Worm (Caenorhabditis elegans): Measurements from ENCODE around the gene D1005.10.
A peak's percentile ranks its signal among the peaks of the same experiment; 100 is the strongest.

D1005.10 gene

ce11 chrX:1504529-1505080 lies 18.6 kb upstream of the D1005.10 start (continued):
- TF ChIP-seq mcd-1 (GFP tag; IDR thresholded peaks at IDR 0.05) (peak; percentile 5; the same call in 1 of the 2 replicates), lin-35 (GFP tag; optimal IDR thresholded peaks at IDR 0.05) (peak in 1 of 3 experiments; percentile 33), ceh-58 (GFP tag; IDR thresholded peaks at IDR 0.05) (no peak), nhr-27 (tag; optimal IDR thresholded peaks at IDR 0.05) (no peak), Y79H2A.3 (GFP tag; conservative IDR thresholded peaks at IDR 0.05) (no peak), snpc-4 (GFP tag; optimal IDR thresholded peaks at IDR 0.05) (no peak), snpc-4 (tag; optimal IDR thresholded peaks at IDR 0.05) (peak in 1 of 4 experiments; percentile 16), atf-7 (tag; optimal IDR thresholded peaks at IDR 0.05) (peak; percentile 58), dpl-1 (GFP tag; optimal IDR thresholded peaks at IDR 0.05) (no peak), hrde-1 (tag; optimal IDR thresholded peaks at IDR 0.05; ENCODE audit: borderline replicate concordance) (no peak), ama-1 (optimal IDR thresholded peaks at IDR 0.05) (peak; percentile 99), ama-1 (GFP tag; optimal IDR thresholded peaks at IDR 0.05) (no peak), Y53F4B.3 (GFP tag; IDR thresholded peaks at IDR 0.05) (no peak), sdz-38 (tag; optimal IDR thresholded peaks at IDR 0.05) (no peak), F33H1.4 (GFP tag; IDR thresholded peaks at IDR 0.05) (no peak), rec-8 (tag; optimal IDR thresholded peaks at IDR 0.05) (no peak), egl-44 (GFP tag; IDR thresholded peaks at IDR 0.05) (peak; percentile 62; the same call in 1 of the 2 replicates), ceh-91 (GFP tag; IDR thresholded peaks at IDR 0.05) (no peak), attf-5 (GFP tag; optimal IDR thresholded peaks at IDR 0.05) (peak; percentile 35), lsl-1 (GFP tag; optimal IDR thresholded peaks at IDR 0.05) (no peak), snpc-1.3 (tag; optimal IDR thresholded peaks at IDR 0.05; ENCODE audit: insufficient read depth) (no peak), B0261.1 (tag; optimal IDR thresholded peaks at IDR 0.05) (no peak), dox-1 (GFP tag; IDR thresholded peaks at IDR 0.05) (no peak), him-1 (tag; optimal IDR thresholded peaks at IDR 0.05) (no peak), repo-1 (tag; optimal IDR thresholded peaks at IDR 0.05) (peak; percentile 37), snpc-3.4 (tag; optimal IDR thresholded peaks at IDR 0.05) (no peak), attf-6 (GFP tag; IDR thresholded peaks at IDR 0.05) (no peak), C17E4.6 (GFP tag; IDR thresholded peaks at IDR 0.05) (no peak), zim-3 (tag; optimal IDR thresholded peaks at IDR 0.05) (no peak), B0019.2 (GFP tag; conservative IDR thresholded peaks at IDR 0.05) (no peak), F10E7.11 (tag; optimal IDR thresholded peaks at IDR 0.05) (no peak), F57C9.4 (tag; optimal IDR thresholded peaks at IDR 0.05) (no peak), unc-62 (GFP tag; optimal IDR thresholded peaks at IDR 0.05) (peak; percentile 81), egl-18 (GFP tag; IDR thresholded peaks at IDR 0.05) (no peak), B0336.3 (GFP tag; IDR thresholded peaks at IDR 0.05) (peak; percentile 16; the same call in 1 of the 2 replicates), D2030.7 (GFP tag; IDR thresholded peaks at IDR 0.05) (no peak), tbp1 (GFP tag; optimal IDR thresholded peaks at IDR 0.05) (peak; percentile 50), hmg-20 (GFP tag; IDR thresholded peaks at IDR 0.05) (no peak), hlh-26 (GFP tag; conservative IDR thresholded peaks at IDR 0.05) (no peak), attf-3 (GFP tag; conservative IDR thresholded peaks at IDR 0.05) (no peak; the same call in 1 of the 2 replicates), rpc-1 (optimal IDR thresholded peaks at IDR 0.05) (no peak), rpc-1 (tag; optimal IDR thresholded peaks at IDR 0.05) (no peak), F37B4.10 (GFP tag; IDR thresholded peaks at IDR 0.05) (no peak), F57A8.1 (GFP tag; optimal IDR thresholded peaks at IDR 0.05) (no peak), let-526 (GFP tag; IDR thresholded peaks at IDR 0.05) (peak; percentile 93), C06A6.2 (GFP tag; conservative IDR thresholded peaks at IDR 0.05) (no peak; the same call in none of the 2 replicates), hmg-1.2 (GFP tag; IDR thresholded peaks at IDR 0.05) (no peak), ztf-18 (tag; optimal IDR thresholded peaks at IDR 0.05) (peak; percentile 4), Y56A3A.18 (GFP tag; IDR thresholded peaks at IDR 0.05) (no peak)
